Fruit fly (Drosophila melanogaster): ENCODE data around the gene CG11885.

CG11885 gene

DNA sequence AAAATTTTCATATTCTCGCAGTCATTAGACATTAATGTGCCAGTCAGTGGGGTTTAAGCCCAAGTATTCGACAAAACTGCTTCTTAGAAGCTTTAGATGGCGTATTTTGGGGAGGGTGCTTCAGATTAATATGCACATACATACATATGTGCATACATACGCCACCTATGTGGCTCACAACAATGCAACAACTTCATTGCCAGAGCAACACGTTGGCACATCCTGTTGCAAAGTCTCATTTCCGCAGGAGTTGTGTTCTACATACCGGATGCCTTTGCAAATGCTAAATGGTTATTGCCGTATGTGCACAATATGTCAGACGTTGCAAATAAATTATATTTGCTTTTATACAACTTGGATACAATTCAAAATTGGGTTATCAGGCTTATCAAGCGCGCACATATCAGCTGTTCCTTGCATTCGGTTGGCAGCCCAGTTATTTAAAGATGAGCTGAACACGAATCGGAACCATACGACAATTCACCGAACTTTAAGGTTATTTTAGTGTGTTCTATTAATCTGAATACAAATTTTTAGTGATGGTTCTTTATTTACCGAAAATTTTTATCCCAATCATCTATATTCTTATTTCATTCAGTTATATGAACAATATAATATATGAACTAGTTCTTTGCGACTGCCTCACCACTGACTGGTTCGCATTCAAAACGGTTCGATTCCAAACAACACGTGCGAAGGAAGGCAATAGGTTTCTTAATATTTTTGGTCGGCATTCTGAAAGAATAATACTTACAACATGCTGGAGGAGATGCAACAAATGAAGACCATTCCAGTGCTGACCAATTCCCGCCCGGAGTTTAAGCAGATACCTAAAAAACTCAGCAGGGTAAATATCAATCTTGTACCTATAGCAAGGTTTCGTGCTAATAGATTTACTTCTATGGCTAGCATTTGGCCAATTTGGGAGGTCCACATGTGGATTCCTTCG is 17.3 kb downstream of the CG11885 start, which contains the start of gene Polr1B (continued):
- no peak for TF ChIP-seq her (GFP tag; optimal IDR thresholded peaks at IDR 0.05)
- TF ChIP-seq CG12236 (GFP tag; optimal IDR thresholded peaks at IDR 0.05) = no peak
- TF ChIP-seq prd (optimal IDR thresholded peaks at IDR 0.05) = no peak
- TF ChIP-seq prd (GFP tag; IDR thresholded peaks at IDR 0.05) = no peak
- no peak for TF ChIP-seq CG15479 (GFP tag; optimal IDR thresholded peaks at IDR 0.05)
- TF ChIP-seq CG9215 (GFP tag; IDR thresholded peaks at IDR 0.05) = no peak
- no peak for TF ChIP-seq NfI (GFP tag; optimal IDR thresholded peaks at IDR 0.05)
- no peak for TF ChIP-seq CG1602 (GFP tag; optimal IDR thresholded peaks at IDR 0.05)
- peak; percentile 26 for TF ChIP-seq CG4617 (GFP tag; optimal IDR thresholded peaks at IDR 0.05; ENCODE audit: borderline replicate concordance)
- TF ChIP-seq dysf (GFP tag; IDR thresholded peaks at IDR 0.05) = no peak
- no peak for TF ChIP-seq CG5245 (GFP tag; optimal IDR thresholded peaks at IDR 0.05)
- TF ChIP-seq Stat92E (GFP tag; optimal IDR thresholded peaks at IDR 0.05) = peak in 1 of 3 experiments; percentile 48
- no peak for TF ChIP-seq hkb (optimal IDR thresholded peaks at IDR 0.05)
- TF ChIP-seq hkb (GFP tag; IDR thresholded peaks at IDR 0.05) = no peak
- no peak for TF ChIP-seq CG7928 (GFP tag; optimal IDR thresholded peaks at IDR 0.05)
- TF ChIP-seq vfl (GFP tag; optimal IDR thresholded peaks at IDR 0.05) = no peak
- TF ChIP-seq Hr39 (optimal IDR thresholded peaks at IDR 0.05) = no peak
- peak; percentile 1 for TF ChIP-seq twi (tag; optimal IDR thresholded peaks at IDR 0.05)
- no peak for TF ChIP-seq gro (GFP tag; optimal IDR thresholded peaks at IDR 0.05)
- TF ChIP-seq Sry-β (GFP tag; optimal IDR thresholded peaks at IDR 0.05) = peak; percentile 88
- TF ChIP-seq lilli (GFP tag; optimal IDR thresholded peaks at IDR 0.05) = peak; percentile 16
- TF ChIP-seq CG6813 (GFP tag; optimal IDR thresholded peaks at IDR 0.05) = no peak
- no peak for TF ChIP-seq Hmx (GFP tag; optimal IDR thresholded peaks at IDR 0.05)
- no peak for TF ChIP-seq tx (GFP tag; optimal IDR thresholded peaks at IDR 0.05)
- TF ChIP-seq peb (GFP tag; IDR thresholded peaks at IDR 0.05) = no peak
- no peak for TF ChIP-seq H15 (GFP tag; IDR thresholded peaks at IDR 0.05)
- no peak for TF ChIP-seq danr (GFP tag; IDR thresholded peaks at IDR 0.05)
- TF ChIP-seq CG4820 (GFP tag; optimal IDR thresholded peaks at IDR 0.05) = no peak
- no peak for TF ChIP-seq en (GFP tag; optimal IDR thresholded peaks at IDR 0.05)
- no peak for TF ChIP-seq grau (tag; optimal IDR thresholded peaks at IDR 0.05)
- no peak for TF ChIP-seq grn (GFP tag; optimal IDR thresholded peaks at IDR 0.05)
- TF ChIP-seq wek (GFP tag; optimal IDR thresholded peaks at IDR 0.05) = no peak
- no peak for TF ChIP-seq CG17385 (GFP tag; optimal IDR thresholded peaks at IDR 0.05)
- no peak for TF ChIP-seq CG2129 (GFP tag; IDR thresholded peaks at IDR 0.05; ENCODE audit: partially characterized antibody)
- no peak for TF ChIP-seq CG13775 (GFP tag; optimal IDR thresholded peaks at IDR 0.05)
- no peak for TF ChIP-seq zen2 (GFP tag; IDR thresholded peaks at IDR 0.05; ENCODE audit: partially characterized antibody)
- TF ChIP-seq CG13894 (tag; optimal IDR thresholded peaks at IDR 0.05) = no peak
- no peak for TF ChIP-seq CG17359 (tag; optimal IDR thresholded peaks at IDR 0.05)
- peak; percentile 54 for TF ChIP-seq CG2712 (tag; optimal IDR thresholded peaks at IDR 0.05)
- TF ChIP-seq wor (GFP tag; IDR thresholded peaks at IDR 0.05) = no peak
- TF ChIP-seq pan (optimal IDR thresholded peaks at IDR 0.05) = no peak
- TF ChIP-seq pan (GFP tag; optimal IDR thresholded peaks at IDR 0.05 in 1 of 2, IDR thresholded peaks at IDR 0.05 in 1 of 2) = no peak
- no peak for TF ChIP-seq PHDP (tag; optimal IDR thresholded peaks at IDR 0.05)
- TF ChIP-seq CG11723 (GFP tag; optimal IDR thresholded peaks at IDR 0.05) = no peak
- no peak for TF ChIP-seq CG6654 (GFP tag; optimal IDR thresholded peaks at IDR 0.05)
- no peak for TF ChIP-seq run (tag; optimal IDR thresholded peaks at IDR 0.05)
- TF ChIP-seq CG3726 (GFP tag; IDR thresholded peaks at IDR 0.05) = no peak
- TF ChIP-seq Ptx1 (GFP tag; IDR thresholded peaks at IDR 0.05) = no peak
- no peak for TF ChIP-seq E2f1 (GFP tag; IDR thresholded peaks at IDR 0.05)

Measured in whole organism, embryonic.